Worm (Caenorhabditis elegans) whole organism, L2 larva: ENCODE measurements around the gene srx-82.

Experiments
- ZK546.5 ChIP-seq: sonication (generic microtip); optimal IDR thresholded peaks from 2 replicates; lab custom pipeline; 2017; ENCODE audit warnings: missing biosample characterization, missing genetic modification characterization
- ama-1 ChIP-seq: fragments of 150-350 bp; optimal IDR thresholded peaks from 2 replicates; lab custom pipeline; 2018; ENCODE audit warnings: inconsistent platforms
- elt-1 ChIP-seq: fragments of 150-350 bp; optimal IDR thresholded peaks from 2 replicates; lab custom pipeline; 2014; ENCODE audit warnings: missing biosample characterization, missing genetic modification characterization
- elt-3 ChIP-seq: sonication (generic microtip); optimal IDR thresholded peaks from 2 replicates; lab custom pipeline; 2017; ENCODE audit warnings: missing biosample characterization, missing genetic modification characterization
- nhr-77 ChIP-seq: fragments of 150-350 bp; optimal IDR thresholded peaks from 2 replicates; lab custom pipeline; 2014; ENCODE audit warnings: missing biosample characterization, missing genetic modification characterization
- skn-1 ChIP-seq: sonication (generic microtip); optimal IDR thresholded peaks from 2 replicates; lab custom pipeline; 2017; ENCODE audit warnings: missing biosample characterization, missing genetic modification characterization

ce11 chrV:11610049-11610448, 20.5 kb downstream of the srx-82 start, which contains the start of gene piit-1:
- TF ChIP-seq nhr-77 (no peak), skn-1 (tag; lab: Kevin White, UChicago) (no peak), ZK546.5 (tag; lab: Kevin White, UChicago) (no peak), elt-1 (tag; lab: Kevin White, UChicago) (no peak), elt-3 (no peak), ama-1 (lab: Kevin White, UChicago) (no peak)
